Worm (Caenorhabditis elegans): ENCODE measurements around the gene str-124.
A peak's percentile ranks its signal among the peaks of the same experiment; 100 is the strongest.

str-124 gene

DNA sequence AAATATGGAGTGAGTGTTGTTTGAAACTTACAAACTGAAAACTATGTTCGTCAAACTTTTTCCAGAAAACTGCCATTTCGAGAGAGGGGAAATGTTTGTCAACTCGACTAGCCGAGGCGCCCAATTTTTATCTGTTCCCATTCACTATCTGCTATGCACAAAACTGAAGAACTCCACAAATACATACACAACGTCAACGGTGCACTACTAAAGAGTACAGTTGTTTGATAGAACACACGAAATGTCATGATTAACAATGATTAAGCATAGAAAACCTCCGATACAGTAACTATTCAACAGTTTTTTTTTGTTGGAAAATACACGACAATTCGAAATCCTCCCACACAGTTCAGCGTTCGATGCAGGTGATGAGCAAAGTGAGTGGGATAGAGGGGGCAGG is 31.8 kb downstream of the str-124 start:
- TF ChIP-seq lin-39 (tag; optimal IDR thresholded peaks at IDR 0.05) (no peak), fos-1 (tag; optimal IDR thresholded peaks at IDR 0.05) (peak; percentile 7)

- TF ChIP-seq elt-3 (tag; optimal IDR thresholded peaks at IDR 0.05) (no peak), nhr-77 (tag; optimal IDR thresholded peaks at IDR 0.05) (no peak), F13H6.1 (tag; optimal IDR thresholded peaks at IDR 0.05) (no peak), nhr-25 (tag; optimal IDR thresholded peaks at IDR 0.05) (no peak), lin-13 (GFP tag; optimal IDR thresholded peaks at IDR 0.05) (no peak)
Observed at ce11 chrX:12825174-12825573, 37.5 kb downstream of the str-124 start.

- no peak for TF ChIP-seq egl-27 (tag; optimal IDR thresholded peaks at IDR 0.05)
- TF ChIP-seq ZK546.5 (tag; optimal IDR thresholded peaks at IDR 0.05) = no peak
- TF ChIP-seq ztf-4 (tag; optimal IDR thresholded peaks at IDR 0.05) = no peak
- no peak for TF ChIP-seq sma-3 (GFP tag; optimal IDR thresholded peaks at IDR 0.05)
- no peak for TF ChIP-seq nhr-237 (tag; optimal IDR thresholded peaks at IDR 0.05)
- TF ChIP-seq ztf-11 (tag; optimal IDR thresholded peaks at IDR 0.05) = no peak
- no peak for TF ChIP-seq unc-62 (GFP tag; optimal IDR thresholded peaks at IDR 0.05)
- no peak for TF ChIP-seq nhr-77 (tag; optimal IDR thresholded peaks at IDR 0.05)
- TF ChIP-seq ceh-16 (tag; optimal IDR thresholded peaks at IDR 0.05) = no peak
- TF ChIP-seq ama-1 (optimal IDR thresholded peaks at IDR 0.05) = no peak
- no peak for TF ChIP-seq aly-2 (tag; optimal IDR thresholded peaks at IDR 0.05)
- no peak for TF ChIP-seq nhr-129 (tag; optimal IDR thresholded peaks at IDR 0.05)
Observed at ce11 chrX:12826782-12827181, 39.1 kb downstream of the str-124 start.

ce11 chrX:12827741-12828408 is 40.2 kb downstream of the str-124 start:
- TF ChIP-seq nhr-12 (tag; optimal IDR thresholded peaks at IDR 0.05) = no peak
- TF ChIP-seq F13H6.1 (tag; optimal IDR thresholded peaks at IDR 0.05) = no peak
- TF ChIP-seq zag-1 (tag; optimal IDR thresholded peaks at IDR 0.05) = no peak
- no peak for TF ChIP-seq ZK546.5 (tag; optimal IDR thresholded peaks at IDR 0.05)
- no peak for TF ChIP-seq ama-1 (optimal IDR thresholded peaks at IDR 0.05)
- no peak for TF ChIP-seq snpc-4 (tag; optimal IDR thresholded peaks at IDR 0.05)
- no peak for TF ChIP-seq fos-1 (tag; optimal IDR thresholded peaks at IDR 0.05)
- no peak for TF ChIP-seq nhr-237 (tag; optimal IDR thresholded peaks at IDR 0.05)
- TF ChIP-seq crh-2 (tag; optimal IDR thresholded peaks at IDR 0.05) = no peak
- TF ChIP-seq sma-3 (GFP tag; optimal IDR thresholded peaks at IDR 0.05) = no peak
- TF ChIP-seq elt-1 (tag; optimal IDR thresholded peaks at IDR 0.05) = no peak
- TF ChIP-seq nhr-6 (tag; optimal IDR thresholded peaks at IDR 0.05) = no peak

DNA sequence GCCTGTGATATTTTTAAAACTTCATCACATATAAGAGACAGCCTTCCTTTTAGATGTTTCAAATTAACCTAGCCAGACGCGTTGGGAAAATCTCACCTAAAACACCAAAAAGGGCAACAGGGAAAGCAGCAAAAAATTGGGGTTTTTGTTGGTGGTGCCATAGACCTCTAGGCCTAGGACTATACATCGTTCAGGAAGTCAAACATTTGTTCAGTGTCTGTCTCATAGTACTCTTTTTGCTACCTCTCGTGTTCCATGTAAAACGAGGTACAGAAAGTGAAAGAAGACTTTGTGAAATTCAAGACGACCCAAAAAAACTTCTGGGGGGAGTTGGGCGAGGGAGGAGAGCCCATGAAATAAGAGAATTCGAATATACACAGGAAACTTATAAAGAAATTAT is 41.3 kb downstream of the str-124 start:
- TF ChIP-seq ztf-1 (GFP tag; conservative IDR thresholded peaks at IDR 0.05) = no peak

ce11 chrX:12834848-12835247 is 47.1 kb downstream of the str-124 start:
- no peak for TF ChIP-seq mbf-1 (tag; optimal IDR thresholded peaks at IDR 0.05)
- peak; percentile 97 for TF ChIP-seq sma-3 (GFP tag; optimal IDR thresholded peaks at IDR 0.05)
- peak; percentile 43 for TF ChIP-seq nhr-21 (tag; optimal IDR thresholded peaks at IDR 0.05)
- peak; percentile 90 for TF ChIP-seq sma-9 (GFP tag; optimal IDR thresholded peaks at IDR 0.05)
- no peak for TF ChIP-seq sma-9 (tag; optimal IDR thresholded peaks at IDR 0.05)

Data from whole organism, L2 larva.